Fruit fly (Drosophila melanogaster): ENCODE data around the gene CG42523.

Gene CG42523

dm6 chr2L:4807953-4808604, 45.4 kb downstream of the CG42523 start (continued):
- TF ChIP-seq Dp (GFP tag; optimal IDR thresholded peaks at IDR 0.05) (no peak), CG31365 (tag; optimal IDR thresholded peaks at IDR 0.05) (no peak), CG10462 (GFP tag; optimal IDR thresholded peaks at IDR 0.05) (no peak), CG8281 (tag; optimal IDR thresholded peaks at IDR 0.05) (no peak), CG13775 (GFP tag; optimal IDR thresholded peaks at IDR 0.05) (no peak), Atf6 (GFP tag; IDR thresholded peaks at IDR 0.05) (0 out of 2 replicates have a peak, but pooled peaks have one; percentile 25), CG4854 (GFP tag; optimal IDR thresholded peaks at IDR 0.05) (no peak), CG14965 (GFP tag; optimal IDR thresholded peaks at IDR 0.05; ENCODE audit: borderline replicate concordance) (no peak), nom (GFP tag; optimal IDR thresholded peaks at IDR 0.05) (peak; percentile 53), slou (GFP tag; optimal IDR thresholded peaks at IDR 0.05) (no peak), Gsc (GFP tag; IDR thresholded peaks at IDR 0.05) (no peak), CG9932 (GFP tag; IDR thresholded peaks at IDR 0.05) (no peak), chinmo (GFP tag; IDR thresholded peaks at IDR 0.05; ENCODE audit: partially characterized antibody) (peak; percentile 77; the same call in 1 of the 4 replicates), ftz-f1 (GFP tag; optimal IDR thresholded peaks at IDR 0.05) (peak; percentile 27), HHEX (GFP tag; optimal IDR thresholded peaks at IDR 0.05) (no peak), dmrt99B (tag; optimal IDR thresholded peaks at IDR 0.05) (no peak), CG31441 (GFP tag; IDR thresholded peaks at IDR 0.05) (no peak), CG1832 (GFP tag; optimal IDR thresholded peaks at IDR 0.05) (no peak), pros (GFP tag; optimal IDR thresholded peaks at IDR 0.05) (no peak), CG16815 (GFP tag; optimal IDR thresholded peaks at IDR 0.05) (no peak), prd (optimal IDR thresholded peaks at IDR 0.05) (no peak), prd (GFP tag; IDR thresholded peaks at IDR 0.05) (no peak), Nf-YB (GFP tag; optimal IDR thresholded peaks at IDR 0.05) (no peak)

dm6 chr2L:4810044-4810609, 47.4 kb downstream of the CG42523 start:
- TF ChIP-seq CG33213 (GFP tag; optimal IDR thresholded peaks at IDR 0.05) (peak; percentile 92), run (tag; optimal IDR thresholded peaks at IDR 0.05) (peak; percentile 32), CrebB (tag; optimal IDR thresholded peaks at IDR 0.05) (peak; percentile 68), CG9932 (GFP tag; IDR thresholded peaks at IDR 0.05) (peak; percentile 56; the same call in 1 of the 2 replicates), scrt (GFP tag; optimal IDR thresholded peaks at IDR 0.05) (peak; percentile 99), CG6813 (GFP tag; optimal IDR thresholded peaks at IDR 0.05) (peak; percentile 13), CG12104 (GFP tag; optimal IDR thresholded peaks at IDR 0.05) (no peak), Optix (GFP tag; IDR thresholded peaks at IDR 0.05) (no peak), CG2889 (GFP tag; IDR thresholded peaks at IDR 0.05) (no peak), CG13894 (tag; optimal IDR thresholded peaks at IDR 0.05) (peak; percentile 66), ci (GFP tag; IDR thresholded peaks at IDR 0.05) (peak; percentile 54; the same call in 1 of the 3 replicates), CG7372 (GFP tag; IDR thresholded peaks at IDR 0.05) (0 out of 2 replicates have a peak, but pooled peaks have one; percentile 26), chn (GFP tag; optimal IDR thresholded peaks at IDR 0.05) (peak; percentile 85), CG18476 (GFP tag; optimal IDR thresholded peaks at IDR 0.05) (no peak), CG32772 (GFP tag; IDR thresholded peaks at IDR 0.05) (peak; percentile 71), ase (GFP tag; IDR thresholded peaks at IDR 0.05) (no peak), so (GFP tag; IDR thresholded peaks at IDR 0.05) (no peak), esg (GFP tag; conservative IDR thresholded peaks at IDR 0.05) (no peak), disco-r (GFP tag; optimal IDR thresholded peaks at IDR 0.05) (no peak), zfh1 (GFP tag; IDR thresholded peaks at IDR 0.05) (peak; percentile 8; the same call in 1 of the 3 replicates), GATAe (GFP tag; conservative IDR thresholded peaks at IDR 0.05) (peak; percentile 42; the same call in 1 of the 2 replicates), CG15601 (tag; optimal IDR thresholded peaks at IDR 0.05) (peak; percentile 67), bcd (GFP tag; optimal IDR thresholded peaks at IDR 0.05) (peak; percentile 4), CG14667 (GFP tag; IDR thresholded peaks at IDR 0.05) (no peak), CG1233 (GFP tag; optimal IDR thresholded peaks at IDR 0.05) (no peak), corto (GFP tag; optimal IDR thresholded peaks at IDR 0.05) (no peak), Blimp-1 (GFP tag; optimal IDR thresholded peaks at IDR 0.05) (peak; percentile 52)

Data from whole organism, embryonic.